Worm (Caenorhabditis elegans): ENCODE results near the gene pals-28.
A peak's percentile ranks its signal among the peaks of the same experiment; 100 is the strongest.

The pals-28 gene

ce11 chrIII:4367649-4368048, 16.9 kb upstream of the pals-28 start, which contains the start of gene ckb-2:
Gene ckb-2 (plus strand): TSS chrIII:4367949.
- TF ChIP-seq xbp-1 (tag; optimal IDR thresholded peaks at IDR 0.05) (peak; percentile 71), mab-9 (GFP tag; IDR thresholded peaks at IDR 0.05) (no peak)

- TF ChIP-seq nhr-90 (tag; optimal IDR thresholded peaks at IDR 0.05; ENCODE audit: poor library complexity) = peak; percentile 37
- peak; percentile 68 for TF ChIP-seq nhr-19 (GFP tag; conservative IDR thresholded peaks at IDR 0.05)
- peak in 1 of 2 experiments; percentile 57 for TF ChIP-seq lsy-2 (tag; optimal IDR thresholded peaks at IDR 0.05)
- peak; percentile 44 for TF ChIP-seq dsc-1 (tag; optimal IDR thresholded peaks at IDR 0.05)
- peak; percentile 61 for TF ChIP-seq nhr-71 (tag; optimal IDR thresholded peaks at IDR 0.05)
- peak in 1 of 2 experiments; percentile 26 for TF ChIP-seq lin-35 (GFP tag; optimal IDR thresholded peaks at IDR 0.05)
- peak; percentile 45 for TF ChIP-seq snu-23 (GFP tag; optimal IDR thresholded peaks at IDR 0.05)
- TF ChIP-seq nhr-20 (tag; optimal IDR thresholded peaks at IDR 0.05) = peak; percentile 36
- peak; percentile 27 for TF ChIP-seq lir-3 (tag; optimal IDR thresholded peaks at IDR 0.05; ENCODE audit: poor library complexity)
- TF ChIP-seq C16A3.4 (tag; optimal IDR thresholded peaks at IDR 0.05) = peak; percentile 13
- TF ChIP-seq swsn-7 (tag; optimal IDR thresholded peaks at IDR 0.05) = peak; percentile 21
- peak; percentile 35 for TF ChIP-seq aly-2 (tag; optimal IDR thresholded peaks at IDR 0.05)
- TF ChIP-seq xbp-1 (tag; optimal IDR thresholded peaks at IDR 0.05) = peak; percentile 28
- TF ChIP-seq efl-1 (optimal IDR thresholded peaks at IDR 0.05) = peak in 1 of 2 experiments; percentile 9
- TF ChIP-seq efl-1 (GFP tag; optimal IDR thresholded peaks at IDR 0.05 in 1 of 2) = peak in 1 of 2 experiments; percentile 70
- TF ChIP-seq jun-1 (tag; optimal IDR thresholded peaks at IDR 0.05) = peak; percentile 17
- TF ChIP-seq mdl-1 (tag; optimal IDR thresholded peaks at IDR 0.05) = peak in 1 of 2 experiments; percentile 14
- TF ChIP-seq nhr-47 (tag; optimal IDR thresholded peaks at IDR 0.05) = peak; percentile 51
- peak; percentile 24 for TF ChIP-seq tbx-2 (tag; optimal IDR thresholded peaks at IDR 0.05)
Measured at ce11 chrIII:4369381-4369809, 15.2 kb upstream of the pals-28 start.

ce11 chrIII:4370585-4370984, 14.0 kb upstream of the pals-28 start, which contains the start of gene ckb-3:
Gene ckb-3 (plus strand): TSS chrIII:4370885.
- TF ChIP-seq snpc-4 (tag; optimal IDR thresholded peaks at IDR 0.05) (no peak), nhr-85 (tag) (no peak), nhr-90 (tag; optimal IDR thresholded peaks at IDR 0.05; ENCODE audit: poor library complexity) (no peak), ztf-11 (tag; optimal IDR thresholded peaks at IDR 0.05) (no peak), mdl-1 (tag; optimal IDR thresholded peaks at IDR 0.05) (no peak), unc-62 (GFP tag; optimal IDR thresholded peaks at IDR 0.05) (no peak), aha-1 (tag; optimal IDR thresholded peaks at IDR 0.05) (no peak), ceh-90 (tag; optimal IDR thresholded peaks at IDR 0.05) (no peak), fkh-4 (tag; optimal IDR thresholded peaks at IDR 0.05; ENCODE audit: borderline replicate concordance) (no peak)

DNA sequence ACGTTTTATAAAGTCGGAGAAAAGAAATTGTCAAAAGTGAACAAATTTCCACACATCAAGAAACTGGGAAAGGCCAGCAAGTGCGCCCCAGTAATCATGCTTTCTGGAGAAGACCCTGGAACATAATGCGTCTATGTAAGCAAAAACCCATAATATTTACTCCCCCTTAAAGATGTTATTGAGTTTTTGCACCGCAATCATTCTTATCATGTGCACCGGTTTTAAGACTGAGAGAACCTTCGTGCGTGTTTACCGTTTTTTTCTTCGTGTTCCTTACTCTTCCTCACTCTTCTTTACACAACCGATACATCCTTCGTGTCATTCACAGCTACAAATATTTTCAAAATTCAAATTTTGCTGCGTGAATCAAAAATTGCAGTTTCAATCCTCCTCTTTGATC, 11.7 kb upstream of the pals-28 start:
- TF ChIP-seq C34B4.2 (tag; optimal IDR thresholded peaks at IDR 0.05) (no peak), snpc-4 (tag; optimal IDR thresholded peaks at IDR 0.05) (no peak), hpl-2 (GFP tag; optimal IDR thresholded peaks at IDR 0.05) (no peak), fkh-10 (GFP tag; optimal IDR thresholded peaks at IDR 0.05) (no peak), tlp-1 (tag; optimal IDR thresholded peaks at IDR 0.05) (no peak), C16A3.4 (tag; optimal IDR thresholded peaks at IDR 0.05) (no peak), nhr-71 (tag; optimal IDR thresholded peaks at IDR 0.05) (no peak), mdl-1 (tag; optimal IDR thresholded peaks at IDR 0.05) (no peak), blmp-1 (tag; optimal IDR thresholded peaks at IDR 0.05) (no peak), ztf-11 (tag; optimal IDR thresholded peaks at IDR 0.05) (no peak), fkh-4 (tag; optimal IDR thresholded peaks at IDR 0.05; ENCODE audit: borderline replicate concordance) (no peak), mep-1 (tag; optimal IDR thresholded peaks at IDR 0.05) (no peak), aha-1 (tag; optimal IDR thresholded peaks at IDR 0.05) (no peak), ets-5 (GFP tag; IDR thresholded peaks at IDR 0.05) (no peak)

DNA sequence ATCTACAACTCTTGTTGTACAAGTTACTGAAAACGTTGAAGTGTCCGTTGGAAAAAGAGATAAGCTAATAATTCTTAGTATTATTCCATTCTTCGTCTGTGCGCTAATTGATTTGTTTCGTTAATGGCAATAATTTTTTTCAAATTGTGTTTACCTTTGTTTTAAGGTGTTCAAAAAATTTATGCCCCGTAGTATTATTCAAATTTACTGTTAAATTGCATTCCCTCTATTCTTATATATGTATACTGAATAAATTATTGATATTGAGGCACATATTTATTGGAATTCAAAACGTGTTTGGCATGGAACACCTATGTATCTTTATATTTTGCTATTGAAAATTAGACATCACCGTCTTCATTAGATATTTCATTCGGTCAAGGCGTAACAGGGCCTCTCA, 9.7 kb upstream of the pals-28 start, which contains the start of gene pals-26:
pals-26 (plus strand) TSS at position 301 of the 400 bp plus-strand sequence.
- TF ChIP-seq skn-1 (tag; optimal IDR thresholded peaks at IDR 0.05) (no peak), lin-14 (GFP tag; optimal IDR thresholded peaks at IDR 0.05) (no peak), sox-4 (tag; optimal IDR thresholded peaks at IDR 0.05) (no peak), nhr-11 (tag; optimal IDR thresholded peaks at IDR 0.05) (no peak), lin-35 (GFP tag; optimal IDR thresholded peaks at IDR 0.05) (no peak), hpl-2 (GFP tag; optimal IDR thresholded peaks at IDR 0.05) (no peak), aly-2 (tag; optimal IDR thresholded peaks at IDR 0.05) (no peak), elt-3 (tag; optimal IDR thresholded peaks at IDR 0.05) (no peak), elt-2 (tag; optimal IDR thresholded peaks at IDR 0.05) (no peak), dpl-1 (GFP tag; optimal IDR thresholded peaks at IDR 0.05) (no peak), F16B12.6 (tag; optimal IDR thresholded peaks at IDR 0.05) (no peak), isw-1 (GFP tag; IDR thresholded peaks at IDR 0.05) (no peak)

Data from whole organism, L1 larva.